Worm (Caenorhabditis elegans) whole organism, young adult: ENCODE measurements around the gene dohh-1.

Source experiments
- B0019.2 ChIP-seq: fragments of 200-800 bp; sonication (Bioruptor generic); conservative IDR thresholded peaks from 2 replicates; pipeline ENCODE4 v1.3.6; 2022; ENCODE audit warnings: missing genetic modification reagents, missing genetic modification characterization, missing compliant biosample characterization
- B0261.1 ChIP-seq: sonication (generic microtip); optimal IDR thresholded peaks from 2 replicates; lab custom pipeline; 2016; ENCODE audit warnings: mild to moderate bottlenecking, missing genetic modification characterization, moderate library complexity, missing compliant biosample characterization
- C06A6.2 ChIP-seq: fragments of 200-800 bp; sonication (Bioruptor generic); conservative IDR thresholded peaks from 2 replicates; pipeline ENCODE4 v1.3.6; 2022; ENCODE audit warnings: missing genetic modification characterization, missing compliant biosample characterization
- C17E4.6 ChIP-seq: fragments of 200-800 bp; sonication (Bioruptor generic); IDR thresholded peaks from 2 replicates; pipeline ENCODE4 v1.3.6; 2022; ENCODE audit warnings: missing genetic modification reagents, missing genetic modification characterization, missing compliant biosample characterization
- F37B4.10 ChIP-seq: fragments of 200-800 bp; sonication (Bioruptor generic); IDR thresholded peaks from 2 replicates; pipeline ENCODE4 v1.3.6; 2022; ENCODE audit warnings: missing genetic modification characterization, missing compliant biosample characterization
- F49E8.2 ChIP-seq: sonication (generic microtip); optimal IDR thresholded peaks from 3 replicates; lab custom pipeline; 2017; ENCODE audit warnings: missing genetic modification characterization, mild to moderate bottlenecking, missing compliant biosample characterization, antibody characterized with exemption, moderate library complexity; ENCODE audit not compliant: insufficient read depth
- F52B5.7 ChIP-seq: sonication (generic microtip); optimal IDR thresholded peaks from 2 replicates; lab custom pipeline; 2016; ENCODE audit warnings: mild to moderate bottlenecking, missing genetic modification characterization, missing compliant biosample characterization
- F57A8.1 ChIP-seq: fragments of 200-800 bp; sonication (Bioruptor generic); optimal IDR thresholded peaks from 2 replicates; lab custom pipeline; 2018; ENCODE audit warnings: mild to moderate bottlenecking, missing genetic modification characterization, moderate library complexity, missing compliant biosample characterization
- K11D2.4 ChIP-seq: fragments of 200-800 bp; sonication (Bioruptor generic); IDR thresholded peaks from 2 replicates; pipeline ENCODE4 v1.3.6; 2022; ENCODE audit warnings: missing genetic modification reagents, missing genetic modification characterization, missing compliant biosample characterization
- K12H6.12 ChIP-seq: fragments of 200-800 bp; sonication (Bioruptor generic); optimal IDR thresholded peaks from 2 replicates; lab custom pipeline; 2018; ENCODE audit warnings: mild to moderate bottlenecking, missing genetic modification characterization, missing compliant biosample characterization
- Y67H2A.10 ChIP-seq: fragments of 200-800 bp; sonication (Bioruptor generic); conservative IDR thresholded peaks from 2 replicates; pipeline ENCODE4 v1.3.6; 2022; ENCODE audit warnings: missing genetic modification reagents, missing genetic modification characterization, missing compliant biosample characterization
- Y79H2A.3 ChIP-seq: fragments of 200-800 bp; sonication (Bioruptor generic); conservative IDR thresholded peaks from 2 replicates; pipeline ENCODE4 v1.3.6; 2022; ENCODE audit warnings: missing genetic modification reagents, missing genetic modification characterization, missing compliant biosample characterization
- Y95B8A.8 ChIP-seq: fragments of 200-800 bp; sonication (Bioruptor generic); IDR thresholded peaks from 2 replicates; pipeline ENCODE4 v1.3.6; 2022; ENCODE audit warnings: missing genetic modification reagents, missing genetic modification characterization, missing compliant biosample characterization
- attf-5 ChIP-seq: fragments of 200-800 bp; sonication (Bioruptor generic); optimal IDR thresholded peaks from 2 replicates; lab custom pipeline; 2018; ENCODE audit warnings: mild to moderate bottlenecking, missing genetic modification characterization, missing compliant biosample characterization
- bed-1 ChIP-seq: fragments of 200-800 bp; sonication (Bioruptor generic); IDR thresholded peaks from 2 replicates; pipeline ENCODE4 v1.3.6; 2022; ENCODE audit warnings: missing genetic modification reagents, missing genetic modification characterization, missing compliant biosample characterization
- cebp-1 ChIP-seq, 2 experiments: fragments of 200-800 bp in 1 of 2; sonication (Bioruptor generic) in 1 of 2; sonication (generic microtip) in 1 of 2; IDR thresholded peaks in 1 of 2; optimal IDR thresholded peaks in 1 of 2; 2 replicates each; pipeline versions ENCODE4 v1.3.6 to Lab custom; 2017 to 2022; ENCODE audit warnings: missing compliant biosample characterization in 2 of 2, missing genetic modification characterization in 2 of 2, mild to moderate bottlenecking in 1 of 2, missing genetic modification reagents in 1 of 2, moderate library complexity in 1 of 2
- ceh-58 ChIP-seq: fragments of 200-800 bp; sonication (Bioruptor generic); IDR thresholded peaks from 2 replicates; pipeline ENCODE4 v1.3.6; 2022; ENCODE audit warnings: missing genetic modification characterization, missing compliant biosample characterization
- ceh-91 ChIP-seq: fragments of 200-800 bp; sonication (Bioruptor generic); IDR thresholded peaks from 2 replicates; pipeline ENCODE4 v1.3.6; 2022; ENCODE audit warnings: missing genetic modification reagents, missing genetic modification characterization, missing compliant biosample characterization
- chd-7 ChIP-seq: sonication (generic microtip); optimal IDR thresholded peaks from 2 replicates; lab custom pipeline; 2016; ENCODE audit warnings: mild to moderate bottlenecking, missing genetic modification characterization, moderate library complexity, missing compliant biosample characterization
- dox-1 ChIP-seq: fragments of 200-800 bp; sonication (Bioruptor generic); IDR thresholded peaks from 2 replicates; pipeline ENCODE4 v1.3.6; 2022; ENCODE audit warnings: missing genetic modification reagents, missing genetic modification characterization, missing compliant biosample characterization
- dpff-1 ChIP-seq: sonication (generic microtip); optimal IDR thresholded peaks from 2 replicates; lab custom pipeline; 2017; ENCODE audit warnings: mild to moderate bottlenecking, missing genetic modification characterization, missing compliant biosample characterization
- dpl-1 ChIP-seq: fragments of 150-350 bp; optimal IDR thresholded peaks from 2 replicates; lab custom pipeline; 2014; ENCODE audit warnings: missing biosample characterization, missing genetic modification reagents, missing genetic modification characterization
- ekl-4 ChIP-seq: fragments of 200-800 bp; sonication (Bioruptor generic); IDR thresholded peaks from 2 replicates; pipeline ENCODE4 v1.3.6; 2022; ENCODE audit warnings: missing genetic modification reagents, missing genetic modification characterization, missing compliant biosample characterization
- ets-4 ChIP-seq: fragments of 200-800 bp; sonication (Bioruptor generic); optimal IDR thresholded peaks from 2 replicates; lab custom pipeline; 2018; ENCODE audit warnings: mild to moderate bottlenecking, missing genetic modification characterization, missing compliant biosample characterization
- hmg-1.2 ChIP-seq: fragments of 200-800 bp; sonication (Bioruptor generic); IDR thresholded peaks from 2 replicates; pipeline ENCODE4 v1.3.6; 2022; ENCODE audit warnings: missing genetic modification reagents, missing genetic modification characterization, missing compliant biosample characterization
- hrde-1 ChIP-seq: sonication (generic microtip); optimal IDR thresholded peaks from 2 replicates; lab custom pipeline; 2016; ENCODE audit warnings: missing genetic modification characterization, mild to moderate bottlenecking, missing compliant biosample characterization, moderate library complexity, missing genotype, missing genetic modification reagents, borderline replicate concordance
- hsf-1 ChIP-seq: fragments of 200-800 bp; sonication (Bioruptor generic); IDR thresholded peaks from 2 replicates; pipeline ENCODE4 v1.3.6; 2022; ENCODE audit warnings: missing genetic modification reagents, missing genetic modification characterization, missing compliant biosample characterization
- lin-26 ChIP-seq: fragments of 200-800 bp; sonication (Bioruptor generic); IDR thresholded peaks from 2 replicates; pipeline ENCODE4 v1.3.6; 2022; ENCODE audit warnings: missing genetic modification reagents, missing genetic modification characterization, missing compliant biosample characterization
- lin-35 ChIP-seq, 3 experiments: fragments of 150-350 bp in 2 of 3; sonication (generic microtip) in 1 of 3; optimal IDR thresholded peaks; 2 replicates each; lab custom pipeline; 2014 to 2018; ENCODE audit warnings: missing biosample characterization in 3 of 3, missing genetic modification characterization in 3 of 3, missing genetic modification reagents in 3 of 3
- lin-40 ChIP-seq: sonication (generic microtip); optimal IDR thresholded peaks from 2 replicates; lab custom pipeline; 2016; ENCODE audit warnings: missing genetic modification characterization, mild to moderate bottlenecking, missing compliant biosample characterization, missing genotype, missing genetic modification reagents
- lir-1 ChIP-seq: fragments of 200-800 bp; sonication (Bioruptor generic); conservative IDR thresholded peaks from 2 replicates; pipeline ENCODE4 v1.3.6; 2022; ENCODE audit warnings: missing genetic modification reagents, missing genetic modification characterization, missing compliant biosample characterization
- madf-10 ChIP-seq: sonication (generic microtip); optimal IDR thresholded peaks from 2 replicates; lab custom pipeline; 2016; ENCODE audit warnings: mild to moderate bottlenecking, missing genetic modification characterization, missing compliant biosample characterization
- madf-6 ChIP-seq: fragments of 200-800 bp; sonication (Bioruptor generic); IDR thresholded peaks from 2 replicates; pipeline ENCODE4 v1.3.6; 2022; ENCODE audit warnings: missing genetic modification reagents, missing genetic modification characterization, missing compliant biosample characterization
- mcd-1 ChIP-seq: fragments of 200-800 bp; sonication (Bioruptor generic); IDR thresholded peaks from 2 replicates; pipeline ENCODE4 v1.3.6; 2022; ENCODE audit warnings: missing genetic modification reagents, missing genetic modification characterization, missing compliant biosample characterization
- nfya-1 ChIP-seq: sonication (generic microtip); optimal IDR thresholded peaks from 2 replicates; lab custom pipeline; 2017; ENCODE audit warnings: antibody characterized with exemption, missing compliant biosample characterization, missing genetic modification characterization, borderline replicate concordance; ENCODE audit not compliant: insufficient read depth
- nfya-2 ChIP-seq: fragments of 200-800 bp; sonication (Bioruptor generic); IDR thresholded peaks from 2 replicates; pipeline ENCODE4 v1.3.6; 2022; ENCODE audit warnings: missing genetic modification reagents, missing genetic modification characterization, missing compliant biosample characterization
- rpc-1 ChIP-seq, 2 experiments: fragments of 150-350 bp in 1 of 2; sonication (generic microtip) in 1 of 2; optimal IDR thresholded peaks; 2 replicates each; lab custom pipeline; 2014 to 2018; ENCODE audit warnings: missing biosample characterization in 1 of 2, missing genetic modification characterization in 1 of 2, missing genetic modification reagents in 1 of 2, missing genotype in 1 of 2
- somi-1 ChIP-seq: fragments of 200-800 bp; sonication (Bioruptor generic); optimal IDR thresholded peaks from 2 replicates; lab custom pipeline; 2018; ENCODE audit warnings: mild to moderate bottlenecking, missing genetic modification characterization, missing compliant biosample characterization
- tbp1 ChIP-seq: fragments of 200-800 bp; sonication (Bioruptor generic); optimal IDR thresholded peaks from 2 replicates; lab custom pipeline; 2018; ENCODE audit warnings: mild to moderate bottlenecking, missing genetic modification characterization, missing compliant biosample characterization
- ztf-26 ChIP-seq: sonication (generic microtip); optimal IDR thresholded peaks from 2 replicates; lab custom pipeline; 2017; ENCODE audit warnings: missing genetic modification characterization, missing compliant biosample characterization
- ztf-28 ChIP-seq: fragments of 200-800 bp; sonication (Bioruptor generic); IDR thresholded peaks from 2 replicates; pipeline ENCODE4 v1.3.6; 2022; ENCODE audit warnings: missing genetic modification reagents, missing genetic modification characterization, missing compliant biosample characterization
- ztf-6 ChIP-seq: fragments of 200-800 bp; sonication (Bioruptor generic); IDR thresholded peaks from 2 replicates; pipeline ENCODE4 v1.3.6; 2022; ENCODE audit warnings: missing genetic modification reagents, missing genetic modification characterization, missing compliant biosample characterization

The dohh-1 gene

ce11 chrII:10557582-10557981, 22.2 kb upstream of the dohh-1 start:
- TF ChIP-seq ceh-58 (GFP tag; lab: Robert Waterston, UW) (0 out of 2 replicates have a peak, but pooled peaks have one; percentile 25), Y79H2A.3 (GFP tag; lab: Robert Waterston, UW) (0 out of 2 replicates have a peak, but pooled peaks have one; percentile 28), ekl-4 (GFP tag; lab: Robert Waterston, UW) (0 out of 2 replicates have a peak, but pooled peaks have one; percentile 19), F37B4.10 (GFP tag; lab: Robert Waterston, UW) (0 out of 2 replicates have a peak, but pooled peaks have one; percentile 64)

- peak; percentile 22 for TF ChIP-seq K12H6.12 (tag; lab: Kevin White, UChicago)
- TF ChIP-seq ztf-28 (GFP tag; lab: Robert Waterston, UW): no peak
These were observed 21.4 kb upstream of the dohh-1 start for ce11 chrII:10558345-10558744.

ce11 chrII:10558962-10559415, 20.8 kb upstream of the dohh-1 start:
- TF ChIP-seq dox-1 (GFP tag; lab: Robert Waterston, UW) (peak; percentile 53; the same call in 1 of the 2 replicates), B0019.2 (no peak), ekl-4 (GFP tag; lab: Robert Waterston, UW) (peak; percentile 50; the same call in 1 of the 2 replicates), mcd-1 (GFP tag; lab: Robert Waterston, UW) (peak; percentile 39; the same call in 1 of the 2 replicates), hmg-1.2 (GFP tag; lab: Robert Waterston, UW) (peak; percentile 62), ceh-91 (GFP tag; lab: Robert Waterston, UW) (no peak), B0261.1 (no peak), lir-1 (GFP tag; lab: Robert Waterston, UW) (peak; percentile 51; the same call in 1 of the 2 replicates), chd-7 (tag; lab: Kevin White, UChicago) (peak; percentile 38), dpl-1 (GFP tag; lab: Kevin White, UChicago) (no peak), ztf-26 (tag; lab: Kevin White, UChicago) (peak; percentile 44), lin-40 (tag; lab: Kevin White, UChicago) (peak; percentile 4), attf-5 (GFP tag; lab: Kevin White, UChicago) (peak; percentile 37), dpff-1 (no peak), somi-1 (peak; percentile 43), F49E8.2 (no peak), C06A6.2 (peak; percentile 48), tbp1 (GFP tag; lab: Kevin White, UChicago) (peak; percentile 45), madf-10 (tag; lab: Kevin White, UChicago) (no peak), ets-4 (GFP tag; lab: Kevin White, UChicago) (no peak), F52B5.7 (tag; lab: Kevin White, UChicago) (peak; percentile 2), hsf-1 (0 out of 2 replicates have a peak, but pooled peaks have one; percentile 13), nfya-1 (tag; lab: Kevin White, UChicago) (no peak), hrde-1 (tag; lab: Kevin White, UChicago) (no peak), lin-35 (GFP tag; optimal IDR thresholded peaks at IDR 0.05; lab: Kevin White, UChicago) (peak in 1 of 3 experiments; percentile 35), C17E4.6 (no peak), cebp-1 (GFP tag; IDR thresholded peaks at IDR 0.05; lab: Robert Waterston, UW) (no peak), cebp-1 (tag; optimal IDR thresholded peaks at IDR 0.05; lab: Kevin White, UChicago) (peak; percentile 74), K11D2.4 (GFP tag; lab: Robert Waterston, UW) (peak; percentile 85), Y67H2A.10 (GFP tag; lab: Robert Waterston, UW) (no peak), lin-26 (peak; percentile 28; the same call in 1 of the 2 replicates), F57A8.1 (GFP tag; lab: Kevin White, UChicago) (no peak), Y95B8A.8 (0 out of 2 replicates have a peak, but pooled peaks have one; percentile 24), nfya-2 (GFP tag; lab: Robert Waterston, UW) (no peak), ztf-6 (no peak), bed-1 (GFP tag; lab: Robert Waterston, UW) (0 out of 2 replicates have a peak, but pooled peaks have one; percentile 4), madf-6 (GFP tag; lab: Robert Waterston, UW) (0 out of 2 replicates have a peak, but pooled peaks have one; percentile 21), rpc-1 (optimal IDR thresholded peaks at IDR 0.05; lab: Kevin White, UChicago) (no peak), rpc-1 (tag; optimal IDR thresholded peaks at IDR 0.05; lab: Kevin White, UChicago) (no peak)
